Worm (Caenorhabditis elegans) whole organism, L4/young adult: ENCODE results near the gene ubq-1.

Source experiments
- W03F9.2 ChIP-seq: fragments of 150-350 bp; optimal IDR thresholded peaks from 2 replicates; lab custom pipeline; 2014; ENCODE audit warnings: missing biosample characterization, missing genetic modification characterization
- dao-5 ChIP-seq: sonication (generic microtip); optimal IDR thresholded peaks from 2 replicates; lab custom pipeline; 2016; ENCODE audit warnings: missing genotype, missing genetic modification characterization, moderate library complexity, missing compliant biosample characterization

ce11 chrIII:5948162-5948933 is 8.3 kb downstream of the ubq-1 start, which contains the start of the genes F25B5.6 and F25B5.3:
- TF ChIP-seq W03F9.2 (tag; lab: Kevin White, UChicago) (no peak), dao-5 (tag; lab: Kevin White, UChicago) (no peak)
